Fruit fly (Drosophila melanogaster): ENCODE results near the gene CG33494.

Gene CG33494

DNA sequence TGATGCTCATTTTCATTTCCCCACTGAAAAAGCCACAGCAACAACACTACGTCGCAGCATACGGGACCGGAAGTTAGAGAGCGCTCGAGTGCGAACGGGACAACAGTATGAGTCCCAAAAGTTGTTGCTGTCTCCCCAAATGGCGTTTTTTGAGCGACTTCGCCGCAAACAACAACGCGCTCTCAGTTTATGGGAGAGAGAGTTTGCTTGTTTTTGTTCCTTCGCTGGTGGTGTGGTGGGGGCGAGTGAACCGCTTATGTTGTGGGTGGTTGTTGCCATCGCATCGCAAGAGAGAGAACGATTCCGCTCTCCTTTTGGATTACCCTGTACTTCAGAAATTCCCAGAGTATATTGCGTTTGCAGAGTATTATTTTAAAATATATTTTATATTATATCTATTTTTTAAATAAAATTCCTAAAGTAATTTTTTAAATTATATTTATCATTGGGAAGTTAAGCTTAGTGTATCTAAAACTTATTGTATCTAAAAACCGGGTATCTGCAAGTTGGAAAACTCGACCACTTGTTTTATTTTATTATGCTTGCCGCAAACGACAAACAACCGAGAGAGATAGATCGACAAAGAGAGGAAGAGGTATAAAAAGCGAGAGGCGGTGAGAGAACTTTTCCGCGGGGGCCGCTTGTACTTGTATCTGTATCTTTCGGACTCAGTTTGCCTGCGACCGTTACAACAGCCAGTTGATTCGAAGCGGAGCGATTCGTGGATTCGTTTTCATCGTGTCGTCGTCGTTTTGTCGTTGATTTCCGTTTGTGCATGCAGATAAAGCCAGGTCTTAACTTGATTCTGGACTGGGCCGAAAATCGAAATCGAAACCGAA lies 20.7 kb upstream of the CG33494 start, which contains the start of gene msi (continued):
- peak; percentile 97 for TF ChIP-seq Med (GFP tag)
- TF ChIP-seq CG15011 (GFP tag; optimal IDR thresholded peaks at IDR 0.05), result peak; percentile 93
- TF ChIP-seq dm (GFP tag; optimal IDR thresholded peaks at IDR 0.05), result peak; percentile 56
- TF ChIP-seq D19A (tag; optimal IDR thresholded peaks at IDR 0.05), result peak; percentile 98
- TF ChIP-seq ranshi (GFP tag; IDR thresholded peaks at IDR 0.05), result peak; percentile 99
- no peak for TF ChIP-seq Tbp (GFP tag; optimal IDR thresholded peaks at IDR 0.05)
- peak; percentile 97 for TF ChIP-seq Fer2 (tag; optimal IDR thresholded peaks at IDR 0.05)
- peak; percentile 79 for TF ChIP-seq CG17912 (GFP tag; optimal IDR thresholded peaks at IDR 0.05)
- TF ChIP-seq CG14441 (GFP tag; IDR thresholded peaks at IDR 0.05), result peak; percentile 98
- TF ChIP-seq CG17385 (GFP tag; optimal IDR thresholded peaks at IDR 0.05), result peak; percentile 98
- TF ChIP-seq otp (GFP tag; IDR thresholded peaks at IDR 0.05), result peak; percentile 97
- no peak for TF ChIP-seq Neu2 (GFP tag; optimal IDR thresholded peaks at IDR 0.05; ENCODE audit: borderline replicate concordance)
- peak; percentile 99 for TF ChIP-seq fd3F (GFP tag; optimal IDR thresholded peaks at IDR 0.05)
- peak; percentile 95 for TF ChIP-seq tio (GFP tag; optimal IDR thresholded peaks at IDR 0.05)
- TF ChIP-seq Awh (GFP tag; IDR thresholded peaks at IDR 0.05), result peak; percentile 99
- peak; percentile 96 for TF ChIP-seq wdn (GFP tag; IDR thresholded peaks at IDR 0.05)
- peak; percentile 99 for TF ChIP-seq CG14667 (GFP tag; IDR thresholded peaks at IDR 0.05)
- TF ChIP-seq slp2 (GFP tag; optimal IDR thresholded peaks at IDR 0.05), result peak; percentile 71
- TF ChIP-seq ATbp (GFP tag; optimal IDR thresholded peaks at IDR 0.05), result peak; percentile 99
- TF ChIP-seq Dek (tag; optimal IDR thresholded peaks at IDR 0.05), result peak; percentile 99
- peak; percentile 98 for TF ChIP-seq Mrtf (GFP tag; IDR thresholded peaks at IDR 0.05)
- TF ChIP-seq so (GFP tag; IDR thresholded peaks at IDR 0.05), result peak; percentile 99
- peak; percentile 97 for TF ChIP-seq trem (tag; optimal IDR thresholded peaks at IDR 0.05)
- peak; percentile 80 for TF ChIP-seq CG2116 (GFP tag; optimal IDR thresholded peaks at IDR 0.05)
- peak; percentile 98 for TF ChIP-seq ap (GFP tag; IDR thresholded peaks at IDR 0.05)
- TF ChIP-seq CG13296 (GFP tag; optimal IDR thresholded peaks at IDR 0.05), result peak; percentile 99
- no peak for TF ChIP-seq Doc3 (GFP tag; IDR thresholded peaks at IDR 0.05; ENCODE audit: partially characterized antibody)
- no peak for TF ChIP-seq cad (GFP tag; optimal IDR thresholded peaks at IDR 0.05)
- peak; percentile 97 for TF ChIP-seq Ravus (GFP tag; IDR thresholded peaks at IDR 0.05)
- peak; percentile 97 for TF ChIP-seq CG16815 (GFP tag; optimal IDR thresholded peaks at IDR 0.05)
- peak; percentile 100 for TF ChIP-seq PHDP (tag; optimal IDR thresholded peaks at IDR 0.05)
- TF ChIP-seq CG6765 (GFP tag; optimal IDR thresholded peaks at IDR 0.05), result peak; percentile 95
- TF ChIP-seq CG43689 (GFP tag; IDR thresholded peaks at IDR 0.05), result peak; percentile 98
- peak; percentile 84 for TF ChIP-seq CG3838 (GFP tag; optimal IDR thresholded peaks at IDR 0.05)
- TF ChIP-seq oc (tag; optimal IDR thresholded peaks at IDR 0.05), result peak; percentile 99
- peak; percentile 87 for TF ChIP-seq CG12219 (GFP tag; optimal IDR thresholded peaks at IDR 0.05)
- TF ChIP-seq CG7556 (GFP tag; optimal IDR thresholded peaks at IDR 0.05), result peak; percentile 100
- peak; percentile 97 for TF ChIP-seq Usf (GFP tag; optimal IDR thresholded peaks at IDR 0.05)
- peak; percentile 97 for TF ChIP-seq CG10543 (GFP tag; optimal IDR thresholded peaks at IDR 0.05)
- no peak for TF ChIP-seq TFAM (GFP tag; optimal IDR thresholded peaks at IDR 0.05)
- peak; percentile 98 for TF ChIP-seq CG9215 (GFP tag; IDR thresholded peaks at IDR 0.05)
- TF ChIP-seq Mes4 (GFP tag; optimal IDR thresholded peaks at IDR 0.05), result peak; percentile 16
- TF ChIP-seq nmo (GFP tag; optimal IDR thresholded peaks at IDR 0.05), result peak; percentile 100
- TF ChIP-seq CG6791 (GFP tag; IDR thresholded peaks at IDR 0.05; ENCODE audit: partially characterized antibody), result peak; percentile 54; the same call in 2 of the 3 replicates
- peak in 1 of 3 experiments; percentile 99 for TF ChIP-seq lola (GFP tag; optimal IDR thresholded peaks at IDR 0.05)
- peak; percentile 91 for TF ChIP-seq dati (GFP tag; IDR thresholded peaks at IDR 0.05)
- peak; percentile 65 for TF ChIP-seq bbx (GFP tag; IDR thresholded peaks at IDR 0.05; ENCODE audit: partially characterized antibody)
- TF ChIP-seq sima (GFP tag; optimal IDR thresholded peaks at IDR 0.05), result peak; percentile 53
- peak; percentile 96 for TF ChIP-seq ewg (GFP tag; optimal IDR thresholded peaks at IDR 0.05)
